Worm (Caenorhabditis elegans) whole organism, mixed stage, embryonic: ENCODE measurements around the gene D2023.1.

Experiments
- M03D4.4 ChIP-seq: sonication (generic microtip); optimal IDR thresholded peaks from 2 replicates; lab custom pipeline; 2017; ENCODE audit warnings: mild to moderate bottlenecking, missing genetic modification characterization, missing compliant biosample characterization
- bed-3 ChIP-seq: fragments of 200-800 bp; sonication (Bioruptor generic); optimal IDR thresholded peaks from 3 replicates; lab custom pipeline; 2018; ENCODE audit warnings: mild to moderate bottlenecking, missing genetic modification characterization, moderate library complexity, missing compliant biosample characterization
- blmp-1 ChIP-seq: fragments of 150-350 bp; optimal IDR thresholded peaks from 2 replicates; lab custom pipeline; 2014; ENCODE audit warnings: missing biosample characterization, missing genetic modification characterization
- ceh-39 ChIP-seq: fragments of 150-350 bp; optimal IDR thresholded peaks from 2 replicates; lab custom pipeline; 2014; ENCODE audit warnings: missing biosample characterization, missing genetic modification characterization
- ceh-43 ChIP-seq: fragments of 200-800 bp; sonication (Bioruptor generic); optimal IDR thresholded peaks from 2 replicates; lab custom pipeline; 2018; ENCODE audit warnings: mild to moderate bottlenecking, missing genetic modification characterization, moderate library complexity, missing compliant biosample characterization
- ceh-83 ChIP-seq: fragments of 200-800 bp; sonication (Bioruptor generic); optimal IDR thresholded peaks from 2 replicates; lab custom pipeline; 2018; ENCODE audit warnings: mild to moderate bottlenecking, missing genetic modification characterization, missing compliant biosample characterization
- ces-1 ChIP-seq: fragments of 150-350 bp; optimal IDR thresholded peaks from 2 replicates; lab custom pipeline; 2014; ENCODE audit warnings: missing biosample characterization, missing genetic modification reagents, missing genetic modification characterization
- drap-1 ChIP-seq: fragments of 200-800 bp; sonication (Bioruptor generic); optimal IDR thresholded peaks from 3 replicates; lab custom pipeline; 2018; ENCODE audit warnings: mild to moderate bottlenecking, missing genetic modification characterization, missing compliant biosample characterization
- elt-1 ChIP-seq: sonication (generic microtip); optimal IDR thresholded peaks from 2 replicates; lab custom pipeline; 2017; ENCODE audit warnings: missing genetic modification characterization, mild to moderate bottlenecking, missing compliant biosample characterization, antibody characterized with exemption, moderate library complexity, borderline replicate concordance; ENCODE audit not compliant: insufficient read depth
- elt-3 ChIP-seq: fragments of 150-350 bp; optimal IDR thresholded peaks from 2 replicates; lab custom pipeline; 2014; ENCODE audit warnings: missing biosample characterization, missing genetic modification characterization
- flh-1 ChIP-seq: fragments of 200-800 bp; sonication (Bioruptor generic); optimal IDR thresholded peaks from 2 replicates; lab custom pipeline; 2018; ENCODE audit warnings: mild to moderate bottlenecking, missing genetic modification characterization, moderate library complexity, missing compliant biosample characterization
- ham-2 ChIP-seq: fragments of 200-800 bp; sonication (Bioruptor generic); optimal IDR thresholded peaks from 2 replicates; lab custom pipeline; 2018; ENCODE audit warnings: mild to moderate bottlenecking, missing genetic modification characterization, missing compliant biosample characterization
- hlh-1 ChIP-seq: fragments of 150-350 bp; optimal IDR thresholded peaks from 2 replicates; lab custom pipeline; 2014; ENCODE audit warnings: missing biosample characterization, missing genetic modification reagents, missing genetic modification characterization
- lin-13 ChIP-seq: fragments of 150-350 bp; optimal IDR thresholded peaks from 2 replicates; lab custom pipeline; 2014; ENCODE audit warnings: missing biosample characterization, missing genetic modification characterization
- lin-32 ChIP-seq: fragments of 200-800 bp; sonication (Bioruptor generic); optimal IDR thresholded peaks from 2 replicates; lab custom pipeline; 2018; ENCODE audit warnings: mild to moderate bottlenecking, missing genetic modification characterization, missing compliant biosample characterization
- lsy-2 ChIP-seq: fragments of 150-350 bp; optimal IDR thresholded peaks from 2 replicates; lab custom pipeline; 2014; ENCODE audit warnings: missing biosample characterization, missing genetic modification characterization
- mep-1 ChIP-seq: fragments of 150-350 bp; optimal IDR thresholded peaks from 2 replicates; lab custom pipeline; 2017; ENCODE audit warnings: missing biosample characterization, missing genetic modification reagents, missing genetic modification characterization, inconsistent platforms
- mls-2 ChIP-seq: sonication (generic microtip); optimal IDR thresholded peaks from 2 replicates; lab custom pipeline; 2016; ENCODE audit warnings: mild to moderate bottlenecking, missing genetic modification characterization, moderate library complexity, missing compliant biosample characterization
- nhr-12 ChIP-seq: fragments of 150-350 bp; optimal IDR thresholded peaks from 2 replicates; lab custom pipeline; 2014; ENCODE audit warnings: missing biosample characterization, missing genetic modification characterization
- nhr-2 ChIP-seq: fragments of 150-350 bp; optimal IDR thresholded peaks from 2 replicates; lab custom pipeline; 2014; ENCODE audit warnings: missing biosample characterization, missing genetic modification characterization
- nhr-28 ChIP-seq: fragments of 150-350 bp; optimal IDR thresholded peaks from 2 replicates; lab custom pipeline; 2014; ENCODE audit warnings: missing biosample characterization, missing genetic modification characterization
- nhr-76 ChIP-seq: sonication (generic microtip); optimal IDR thresholded peaks from 2 replicates; lab custom pipeline; 2017; ENCODE audit warnings: missing biosample characterization, missing genetic modification characterization
- pha-4 ChIP-seq: fragments of 150-350 bp; optimal IDR thresholded peaks from 2 replicates; lab custom pipeline; 2018; ENCODE audit warnings: missing biosample characterization, missing genetic modification reagents, missing genetic modification characterization
- sem-2 ChIP-seq: fragments of 200-800 bp; sonication (Bioruptor generic); optimal IDR thresholded peaks from 2 replicates; lab custom pipeline; 2018; ENCODE audit warnings: mild to moderate bottlenecking, missing genetic modification characterization, missing compliant biosample characterization
- tbx-8 ChIP-seq: fragments of 200-800 bp; sonication (Bioruptor generic); optimal IDR thresholded peaks from 2 replicates; lab custom pipeline; 2018; ENCODE audit warnings: mild to moderate bottlenecking, missing genetic modification characterization, moderate library complexity, missing compliant biosample characterization
- unc-120 ChIP-seq: sonication (generic microtip); optimal IDR thresholded peaks from 2 replicates; lab custom pipeline; 2017; ENCODE audit warnings: missing genetic modification characterization, missing compliant biosample characterization; ENCODE audit not compliant: poor library complexity, severe bottlenecking
- unc-39 ChIP-seq: fragments of 150-350 bp; optimal IDR thresholded peaks from 2 replicates; lab custom pipeline; 2014; ENCODE audit warnings: missing biosample characterization, missing genetic modification characterization
- unc-62 ChIP-seq: fragments of 150-350 bp; optimal IDR thresholded peaks from 2 replicates; lab custom pipeline; 2014; ENCODE audit warnings: missing biosample characterization, missing genetic modification reagents, missing genetic modification characterization
- zip-8 ChIP-seq: fragments of 150-350 bp; optimal IDR thresholded peaks from 2 replicates; lab custom pipeline; 2014; ENCODE audit warnings: missing biosample characterization, missing genetic modification characterization
- ztf-11 ChIP-seq: fragments of 150-350 bp; optimal IDR thresholded peaks from 2 replicates; lab custom pipeline; 2014; ENCODE audit warnings: missing biosample characterization, missing genetic modification characterization

The D2023.1 gene

ce11 chrV:11818786-11819185 lies 29.4 kb downstream of the D2023.1 start:
- TF ChIP-seq mep-1 (no peak), ham-2 (GFP tag; lab: Kevin White, UChicago) (no peak), M03D4.4 (tag; lab: Kevin White, UChicago) (no peak)

ce11 chrV:11819451-11819850 lies 30.1 kb downstream of the D2023.1 start:
- TF ChIP-seq unc-120 (tag; lab: Kevin White, UChicago): no peak
- TF ChIP-seq drap-1 (GFP tag; lab: Kevin White, UChicago): no peak
- no peak for TF ChIP-seq ham-2 (GFP tag; lab: Kevin White, UChicago)
- TF ChIP-seq unc-39 (tag; lab: Kevin White, UChicago): no peak
- TF ChIP-seq lsy-2 (tag; lab: Kevin White, UChicago): no peak
- TF ChIP-seq, all 35 proteins: peak for 0

- TF ChIP-seq hlh-1 (tag; lab: Kevin White, UChicago) (no peak), nhr-12 (tag; lab: Kevin White, UChicago) (no peak), mls-2 (tag; lab: Kevin White, UChicago) (no peak), unc-39 (tag; lab: Kevin White, UChicago) (no peak), sem-2 (GFP tag; lab: Kevin White, UChicago) (no peak)
Observed at ce11 chrV:11820551-11820950, 31.2 kb downstream of the D2023.1 start.

ce11 chrV:11822461-11822939 lies 33.1 kb downstream of the D2023.1 start, which contains the start of gene pyc-1:
Gene pyc-1 (minus strand): TSS chrV:11822529.
- no peak for TF ChIP-seq ceh-39
- no peak for TF ChIP-seq elt-3 (tag; lab: Kevin White, UChicago)
- no peak for TF ChIP-seq flh-1 (GFP tag; lab: Kevin White, UChicago)
- TF ChIP-seq mls-2 (tag; lab: Kevin White, UChicago): no peak
- TF ChIP-seq tbx-8 (GFP tag; lab: Kevin White, UChicago): no peak
- no peak for TF ChIP-seq ham-2 (GFP tag; lab: Kevin White, UChicago)
- no peak for TF ChIP-seq ces-1 (GFP tag; lab: Kevin White, UChicago)
- no peak for TF ChIP-seq nhr-2 (tag; lab: Kevin White, UChicago)
- no peak for TF ChIP-seq nhr-76 (tag; lab: Kevin White, UChicago)
- TF ChIP-seq unc-62 (GFP tag; lab: Kevin White, UChicago): no peak
- TF ChIP-seq nhr-28 (tag; lab: Kevin White, UChicago): no peak
- no peak for TF ChIP-seq ceh-83 (GFP tag; lab: Kevin White, UChicago)
- TF ChIP-seq lin-13 (tag; lab: Kevin White, UChicago): no peak
- no peak for TF ChIP-seq ztf-11 (tag; lab: Kevin White, UChicago)
- TF ChIP-seq unc-39 (tag; lab: Kevin White, UChicago): no peak
- no peak for TF ChIP-seq hlh-1 (tag; lab: Kevin White, UChicago)
- no peak for TF ChIP-seq bed-3 (GFP tag; lab: Kevin White, UChicago)
- no peak for TF ChIP-seq blmp-1 (tag; lab: Kevin White, UChicago)
- no peak for TF ChIP-seq unc-120 (tag; lab: Kevin White, UChicago)
- no peak for TF ChIP-seq lin-32 (GFP tag; lab: Kevin White, UChicago)

- no peak for TF ChIP-seq sem-2 (GFP tag; lab: Kevin White, UChicago)
- TF ChIP-seq lin-13 (tag; lab: Kevin White, UChicago): no peak
- TF ChIP-seq zip-8 (tag; lab: Kevin White, UChicago): no peak
- no peak for TF ChIP-seq elt-3 (tag; lab: Kevin White, UChicago)
- no peak for TF ChIP-seq mls-2 (tag; lab: Kevin White, UChicago)
- no peak for TF ChIP-seq ceh-43 (GFP tag; lab: Kevin White, UChicago)
- TF ChIP-seq blmp-1 (tag; lab: Kevin White, UChicago): no peak
- TF ChIP-seq hlh-1 (tag; lab: Kevin White, UChicago): no peak
- no peak for TF ChIP-seq pha-4 (tag; lab: Kevin White, UChicago)
- no peak for TF ChIP-seq mep-1
- TF ChIP-seq, all 35 proteins: peak for 0
Observed at ce11 chrV:11823978-11824377, 34.6 kb downstream of the D2023.1 start.

ce11 chrV:11825662-11826061 lies 36.3 kb downstream of the D2023.1 start, which contains the start of gene D2023.4:
Gene D2023.4 (minus strand): TSS chrV:11825762.
- TF ChIP-seq elt-1 (tag; lab: Kevin White, UChicago): no peak
- TF ChIP-seq zip-8 (tag; lab: Kevin White, UChicago): no peak
- no peak for TF ChIP-seq mep-1
- TF ChIP-seq lin-13 (tag; lab: Kevin White, UChicago): no peak
- TF ChIP-seq elt-3 (tag; lab: Kevin White, UChicago): no peak
- no peak for TF ChIP-seq ztf-11 (tag; lab: Kevin White, UChicago)
